Worm (Caenorhabditis elegans) whole organism, L4/young adult: ENCODE data around the gene ram-2.

ENCODE experiments used
- W03F9.2 ChIP-seq: fragments of 150-350 bp; optimal IDR thresholded peaks from 2 replicates; lab custom pipeline; 2014; ENCODE audit warnings: missing biosample characterization, missing genetic modification characterization
- dao-5 ChIP-seq: sonication (generic microtip); optimal IDR thresholded peaks from 2 replicates; lab custom pipeline; 2016; ENCODE audit warnings: missing genotype, missing genetic modification characterization, moderate library complexity, missing compliant biosample characterization
- him-1 ChIP-seq: sonication (generic microtip); optimal IDR thresholded peaks from 2 replicates; lab custom pipeline; 2016; ENCODE audit warnings: missing genotype, missing genetic modification reagents, missing genetic modification characterization, missing compliant biosample characterization

DNA sequence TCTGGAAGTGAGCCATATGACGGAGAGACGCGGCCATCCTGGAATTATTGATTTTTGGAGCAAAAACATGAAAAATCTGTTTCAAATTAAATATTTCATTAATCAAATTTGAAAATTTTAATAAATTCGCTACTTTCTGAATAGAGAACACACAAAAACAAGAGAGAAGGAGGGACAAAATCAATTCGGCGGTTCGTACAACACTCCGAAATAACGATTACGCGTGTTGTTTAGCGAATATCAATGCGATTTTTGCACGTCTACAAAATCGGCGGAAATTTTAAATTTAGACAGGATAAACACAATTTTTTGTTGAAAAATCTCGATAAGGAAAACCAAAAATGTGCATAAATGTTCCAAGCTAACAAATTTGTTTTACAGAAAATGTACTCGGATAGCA lies 33.2 kb upstream of the ram-2 start, which contains the start of the genes sdhd-1 and ilkp-1:
- TF ChIP-seq dao-5 (tag; lab: Kevin White, UChicago), result no peak
- TF ChIP-seq him-1 (tag; lab: Kevin White, UChicago), result no peak
- TF ChIP-seq W03F9.2 (tag; lab: Kevin White, UChicago), result no peak
